Fruit fly (Drosophila melanogaster): ENCODE results near the gene CG46339.

Gene CG46339

DNA sequence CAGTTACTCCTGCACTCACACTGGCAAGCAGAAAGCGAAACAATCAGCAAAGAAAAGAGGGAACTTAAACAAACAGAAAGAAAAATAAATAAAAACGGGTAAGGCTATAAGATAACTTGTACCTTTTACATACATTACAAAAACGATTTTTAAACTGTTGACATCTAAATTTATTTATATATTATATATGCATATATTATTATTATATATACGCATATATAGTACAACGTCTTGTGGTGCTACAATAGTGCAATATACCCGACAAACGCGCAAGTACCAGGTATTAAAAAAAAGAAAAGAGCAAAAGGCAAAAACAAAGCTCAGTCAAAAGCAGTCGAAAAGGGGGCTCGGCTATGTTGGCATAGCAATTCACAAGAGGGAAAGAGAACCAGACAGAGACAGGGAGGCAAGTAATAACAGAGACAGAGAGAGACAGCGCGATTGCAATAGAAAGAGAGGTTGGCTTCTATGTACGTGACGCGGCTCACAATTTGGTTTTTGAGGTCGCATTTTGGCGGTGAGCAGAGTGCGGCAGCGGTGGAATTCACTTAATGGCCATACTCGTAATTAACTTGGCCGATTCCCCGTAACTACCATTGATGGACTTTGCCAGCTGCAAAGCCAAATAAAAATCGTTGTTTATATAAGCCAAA is 38.6 kb downstream of the CG46339 start (continued):
- TF ChIP-seq ato (GFP tag; IDR thresholded peaks at IDR 0.05; ENCODE audit: partially characterized antibody) (no peak), kni (GFP tag; optimal IDR thresholded peaks at IDR 0.05) (peak; percentile 23), CG12155 (GFP tag; optimal IDR thresholded peaks at IDR 0.05) (peak; percentile 49), Nf-YB (GFP tag; optimal IDR thresholded peaks at IDR 0.05) (peak; percentile 51), eve (GFP tag; optimal IDR thresholded peaks at IDR 0.05) (no peak), Ada2b (GFP tag; IDR thresholded peaks at IDR 0.05) (peak; percentile 74), CG14860 (GFP tag; IDR thresholded peaks at IDR 0.05; ENCODE audit: partially characterized antibody) (no peak), gfzf (GFP tag; optimal IDR thresholded peaks at IDR 0.05) (no peak), Fer1 (GFP tag; optimal IDR thresholded peaks at IDR 0.05) (peak; percentile 61), sd (tag; optimal IDR thresholded peaks at IDR 0.05) (peak; percentile 92), CG2199 (GFP tag; IDR thresholded peaks at IDR 0.05) (no peak; the same call in 2 of the 3 replicates), Dad (GFP tag; optimal IDR thresholded peaks at IDR 0.05) (no peak), CG2875 (GFP tag; optimal IDR thresholded peaks at IDR 0.05) (peak; percentile 72), tna (GFP tag; IDR thresholded peaks at IDR 0.05; ENCODE audit: partially characterized antibody) (no peak), Dp (GFP tag; optimal IDR thresholded peaks at IDR 0.05) (no peak), dan (GFP tag; IDR thresholded peaks at IDR 0.05) (no peak), CG14667 (GFP tag; IDR thresholded peaks at IDR 0.05) (peak; percentile 83), zf30C (GFP tag; optimal IDR thresholded peaks at IDR 0.05) (no peak), sim (GFP tag; IDR thresholded peaks at IDR 0.05) (no peak; the same call in 1 of the 2 replicates), CG7987 (GFP tag; optimal IDR thresholded peaks at IDR 0.05) (peak; percentile 13), CG7745 (tag; optimal IDR thresholded peaks at IDR 0.05) (no peak), CG17612 (GFP tag; IDR thresholded peaks at IDR 0.05) (no peak), CG3163 (GFP tag; optimal IDR thresholded peaks at IDR 0.05) (no peak), tin (GFP tag; optimal IDR thresholded peaks at IDR 0.05) (peak; percentile 60), org-1 (GFP tag; optimal IDR thresholded peaks at IDR 0.05) (peak; percentile 6), knrl (GFP tag; IDR thresholded peaks at IDR 0.05; ENCODE audit: partially characterized antibody) (no peak), Neu2 (GFP tag; optimal IDR thresholded peaks at IDR 0.05; ENCODE audit: borderline replicate concordance) (no peak), NfI (GFP tag; optimal IDR thresholded peaks at IDR 0.05) (peak; percentile 66), CG31388 (GFP tag; optimal IDR thresholded peaks at IDR 0.05) (peak; percentile 34), Tbp (GFP tag; optimal IDR thresholded peaks at IDR 0.05) (no peak), fd64A (GFP tag; optimal IDR thresholded peaks at IDR 0.05) (no peak), aop (GFP tag; IDR thresholded peaks at IDR 0.05) (0 out of 2 replicates have a peak, but pooled peaks have one; percentile 21), CG1792 (GFP tag; optimal IDR thresholded peaks at IDR 0.05) (no peak), CG10274 (GFP tag; optimal IDR thresholded peaks at IDR 0.05) (peak; percentile 26), CG15011 (GFP tag; optimal IDR thresholded peaks at IDR 0.05) (no peak), psq (GFP tag; optimal IDR thresholded peaks at IDR 0.05) (peak; percentile 89), Awh (GFP tag; IDR thresholded peaks at IDR 0.05) (peak; percentile 84), Atf-2 (GFP tag; optimal IDR thresholded peaks at IDR 0.05) (no peak), CG12769 (tag; optimal IDR thresholded peaks at IDR 0.05) (no peak), Spps (tag; optimal IDR thresholded peaks at IDR 0.05) (peak; percentile 60), Dip2 (GFP tag; IDR thresholded peaks at IDR 0.05) (no peak), CG17359 (tag; optimal IDR thresholded peaks at IDR 0.05) (peak; percentile 90), Opbp (GFP tag; IDR thresholded peaks at IDR 0.05; ENCODE audit: partially characterized antibody) (no peak), jing (GFP tag; optimal IDR thresholded peaks at IDR 0.05) (no peak), Elba2 (GFP tag; optimal IDR thresholded peaks at IDR 0.05) (no peak), Stat92E (GFP tag; optimal IDR thresholded peaks at IDR 0.05) (peak in 1 of 3 experiments; percentile 23), Gsc (GFP tag; IDR thresholded peaks at IDR 0.05) (no peak), oc (tag; optimal IDR thresholded peaks at IDR 0.05) (peak; percentile 91), CG7839 (tag; optimal IDR thresholded peaks at IDR 0.05) (peak; percentile 85)
